Fruit fly (Drosophila melanogaster): Measurements from ENCODE around the gene CG7950.

The CG7950 gene

dm6 chr3R:30076088-30076487, 19.4 kb downstream of the CG7950 start (continued):
- peak; percentile 20 to 53 for TF ChIP-seq salr (GFP tag; optimal IDR thresholded peaks at IDR 0.05)
- TF ChIP-seq CG11762 (GFP tag; optimal IDR thresholded peaks at IDR 0.05; ENCODE audit: insufficient read depth): peak; percentile 36
- TF ChIP-seq Eip93F (GFP tag; optimal IDR thresholded peaks at IDR 0.05): no peak
- peak; percentile 36 for TF ChIP-seq spab (GFP tag; optimal IDR thresholded peaks at IDR 0.05)
- TF ChIP-seq eg (GFP tag; IDR thresholded peaks at IDR 0.05): peak; percentile 63; the same call in 2 of the 3 replicates
- TF ChIP-seq Blimp-1 (GFP tag; optimal IDR thresholded peaks at IDR 0.05): peak; percentile 5
- peak; percentile 89 for TF ChIP-seq Eip78C (GFP tag)
- peak; percentile 86 for TF ChIP-seq Hr4 (GFP tag; optimal IDR thresholded peaks at IDR 0.05)
- peak; percentile 51 for TF ChIP-seq Sox102F (GFP tag; optimal IDR thresholded peaks at IDR 0.05)
- TF ChIP-seq CG3032 (tag; optimal IDR thresholded peaks at IDR 0.05): peak; percentile 48
- TF ChIP-seq OdsH (GFP tag; optimal IDR thresholded peaks at IDR 0.05): peak; percentile 72
- peak; percentile 69 for TF ChIP-seq esn (GFP tag; optimal IDR thresholded peaks at IDR 0.05)
- TF ChIP-seq achi (GFP tag; optimal IDR thresholded peaks at IDR 0.05): peak; percentile 51
- no peak for TF ChIP-seq CG6854 (GFP tag; optimal IDR thresholded peaks at IDR 0.05)
- TF ChIP-seq CG6163 (GFP tag; IDR thresholded peaks at IDR 0.05): peak; percentile 76
- TF ChIP-seq pdm3 (GFP tag; optimal IDR thresholded peaks at IDR 0.05): peak; percentile 73
- peak; percentile 70 for TF ChIP-seq Gug (GFP tag; IDR thresholded peaks at IDR 0.05)
- TF ChIP-seq CG11902 (GFP tag; optimal IDR thresholded peaks at IDR 0.05): peak; percentile 17

dm6 chr3R:30083215-30083614, 26.6 kb downstream of the CG7950 start:
- TF ChIP-seq CG6163 (GFP tag; IDR thresholded peaks at IDR 0.05) (no peak), CG8119 (GFP tag; IDR thresholded peaks at IDR 0.05) (no peak), vri (GFP tag; optimal IDR thresholded peaks at IDR 0.05) (no peak), CG3032 (tag; optimal IDR thresholded peaks at IDR 0.05) (no peak), CG11294 (GFP tag; IDR thresholded peaks at IDR 0.05) (no peak; the same call in 1 of the 2 replicates), CG6276 (GFP tag; optimal IDR thresholded peaks at IDR 0.05) (no peak), spab (GFP tag; optimal IDR thresholded peaks at IDR 0.05) (no peak), CG15336 (GFP tag; IDR thresholded peaks at IDR 0.05) (no peak), Eip75B (GFP tag; optimal IDR thresholded peaks at IDR 0.05) (no peak), Blimp-1 (GFP tag; optimal IDR thresholded peaks at IDR 0.05) (no peak), Sox14 (GFP tag; optimal IDR thresholded peaks at IDR 0.05) (peak; percentile 16), CG8632 (GFP tag; optimal IDR thresholded peaks at IDR 0.05) (peak; percentile 13), CG7368 (GFP tag; optimal IDR thresholded peaks at IDR 0.05) (no peak), svp (GFP tag) (peak; percentile 70), CG10669 (GFP tag; optimal IDR thresholded peaks at IDR 0.05) (no peak), CG9139 (GFP tag; optimal IDR thresholded peaks at IDR 0.05) (no peak), pdm3 (GFP tag; optimal IDR thresholded peaks at IDR 0.05) (peak; percentile 11), net (GFP tag; optimal IDR thresholded peaks at IDR 0.05) (no peak), CG6792 (GFP tag; optimal IDR thresholded peaks at IDR 0.05) (no peak), lz (GFP tag; optimal IDR thresholded peaks at IDR 0.05) (peak; percentile 32), ss (GFP tag; optimal IDR thresholded peaks at IDR 0.05) (no peak), salr (GFP tag; optimal IDR thresholded peaks at IDR 0.05) (no peak), Smox (GFP tag; optimal IDR thresholded peaks at IDR 0.05) (peak; percentile 45), achi (GFP tag; optimal IDR thresholded peaks at IDR 0.05) (no peak), OdsH (GFP tag; optimal IDR thresholded peaks at IDR 0.05) (peak; percentile 18), Eip93F (GFP tag; optimal IDR thresholded peaks at IDR 0.05) (no peak), Lpt (GFP tag; optimal IDR thresholded peaks at IDR 0.05) (no peak), fd59A (GFP tag; optimal IDR thresholded peaks at IDR 0.05) (no peak), dsx (GFP tag; optimal IDR thresholded peaks at IDR 0.05; ENCODE audit: poor library complexity, severe bottlenecking) (no peak), CG6854 (GFP tag; optimal IDR thresholded peaks at IDR 0.05) (no peak), fd85E (GFP tag; optimal IDR thresholded peaks at IDR 0.05) (no peak), Eip78C (GFP tag) (peak; percentile 69), Hr39 (GFP tag; optimal IDR thresholded peaks at IDR 0.05) (peak; percentile 61), topi (GFP tag; optimal IDR thresholded peaks at IDR 0.05) (peak; percentile 64), CG31627 (GFP tag; optimal IDR thresholded peaks at IDR 0.05) (peak; percentile 63), CG34406 (GFP tag; optimal IDR thresholded peaks at IDR 0.05) (peak; percentile 14), dac (GFP tag; optimal IDR thresholded peaks at IDR 0.05) (no peak), acj6 (GFP tag; optimal IDR thresholded peaks at IDR 0.05) (peak; percentile 8), CG11762 (GFP tag; optimal IDR thresholded peaks at IDR 0.05; ENCODE audit: insufficient read depth) (no peak), CG11902 (GFP tag; optimal IDR thresholded peaks at IDR 0.05) (peak; percentile 14), Sox15 (GFP tag; optimal IDR thresholded peaks at IDR 0.05) (no peak), cyc (GFP tag; optimal IDR thresholded peaks at IDR 0.05) (peak; percentile 55), fkh (GFP tag; optimal IDR thresholded peaks at IDR 0.05) (no peak), esn (GFP tag; optimal IDR thresholded peaks at IDR 0.05) (peak; percentile 50)
